Fruit fly (Drosophila melanogaster) whole organism, adult: Measurements from ENCODE around the gene primo-2.

ENCODE experiments used
- CG12768 ChIP-seq: fragments of 200-800 bp; sonication (Bioruptor generic); optimal IDR thresholded peaks from 2 replicates; lab custom pipeline; 2017; ENCODE audit warnings: missing biosample characterization, missing genetic modification characterization, mild to moderate bottlenecking, moderate library complexity, missing genetic modification reagents
- CG14711 ChIP-seq: fragments of 200-800 bp; sonication (Bioruptor generic); optimal IDR thresholded peaks from 2 replicates; lab custom pipeline; 2018; ENCODE audit warnings: missing biosample characterization, mild to moderate bottlenecking, missing genetic modification characterization, moderate library complexity
- CG5204 ChIP-seq: fragments of 200-800 bp; sonication (Bioruptor generic); optimal IDR thresholded peaks from 2 replicates; lab custom pipeline; 2016; ENCODE audit warnings: missing biosample characterization, missing genetic modification characterization
- CG7101 ChIP-seq: fragments of 200-800 bp; sonication (Bioruptor generic); optimal IDR thresholded peaks from 2 replicates; lab custom pipeline; 2018; ENCODE audit warnings: missing biosample characterization, mild to moderate bottlenecking, missing genetic modification characterization, moderate library complexity
- Clk ChIP-seq: fragments of 200-800 bp; sonication (Bioruptor generic); optimal IDR thresholded peaks from 2 replicates; lab custom pipeline; 2017; ENCODE audit warnings: missing biosample characterization, missing genetic modification characterization
- Crg-1 ChIP-seq: fragments of 200-800 bp; sonication (Bioruptor generic); optimal IDR thresholded peaks from 2 replicates; lab custom pipeline; 2016; ENCODE audit warnings: missing biosample characterization, missing genetic modification characterization
- Hr96 ChIP-seq: fragments of 200-800 bp; sonication (Bioruptor generic); optimal IDR thresholded peaks from 2 replicates; lab custom pipeline; 2016; ENCODE audit warnings: missing biosample characterization, missing genetic modification characterization
- ovo ChIP-seq: fragments of 200-800 bp; sonication (Bioruptor generic); optimal IDR thresholded peaks from 2 replicates; lab custom pipeline; 2016; ENCODE audit warnings: missing biosample characterization, missing genetic modification characterization
- pad ChIP-seq: fragments of 200-800 bp; sonication (Bioruptor generic); optimal IDR thresholded peaks from 3 replicates; lab custom pipeline; 2017; ENCODE audit warnings: missing biosample characterization, missing genetic modification characterization, mild to moderate bottlenecking, moderate library complexity, missing genetic modification reagents
- tj ChIP-seq: fragments of 200-800 bp; sonication (Bioruptor generic); optimal IDR thresholded peaks from 3 replicates; lab custom pipeline; 2017; ENCODE audit warnings: missing biosample characterization, mild to moderate bottlenecking, missing genetic modification characterization, moderate library complexity

dm6 chr3R:13715674-13716454, 4.2 kb upstream of the primo-2 start:
- TF ChIP-seq tj (GFP tag; lab: Kevin White, UChicago) (no peak), Hr96 (no peak), Crg-1 (GFP tag; lab: Kevin White, UChicago) (no peak), CG7101 (no peak), CG12768 (GFP tag; lab: Kevin White, UChicago) (no peak), CG14711 (no peak), ovo (GFP tag; lab: Kevin White, UChicago) (no peak), pad (GFP tag; lab: Kevin White, UChicago) (no peak), CG5204 (GFP tag; lab: Kevin White, UChicago) (no peak), Clk (no peak)
